Worm (Caenorhabditis elegans): ENCODE results near the gene H25K10.4.
A peak's percentile ranks its signal among the peaks of the same experiment; 100 is the strongest.

Gene H25K10.4

ce11 chrIV:16180898-16181482 is 44.9 kb upstream of the H25K10.4 start (continued):
- peak; percentile 81 for TF ChIP-seq nhr-11 (tag; optimal IDR thresholded peaks at IDR 0.05)
- TF ChIP-seq D1046.2 (GFP tag; IDR thresholded peaks at IDR 0.05), result no peak
- TF ChIP-seq lir-3 (tag; optimal IDR thresholded peaks at IDR 0.05), result no peak
- TF ChIP-seq daf-8 (GFP tag; IDR thresholded peaks at IDR 0.05), result no peak
- no peak for TF ChIP-seq lsy-2 (tag; optimal IDR thresholded peaks at IDR 0.05)
- TF ChIP-seq R02D3.7 (tag; optimal IDR thresholded peaks at IDR 0.05), result no peak
- no peak for TF ChIP-seq unc-130 (GFP tag; optimal IDR thresholded peaks at IDR 0.05)
- peak; percentile 69 for TF ChIP-seq hlh-30 (tag; optimal IDR thresholded peaks at IDR 0.05; ENCODE audit: insufficient read depth)
- TF ChIP-seq zfp-3 (GFP tag; conservative IDR thresholded peaks at IDR 0.05), result no peak
- no peak for TF ChIP-seq zip-2 (tag; optimal IDR thresholded peaks at IDR 0.05)
- TF ChIP-seq nhr-237 (tag; optimal IDR thresholded peaks at IDR 0.05), result no peak
- TF ChIP-seq sdz-12 (GFP tag; optimal IDR thresholded peaks at IDR 0.05), result no peak
- TF ChIP-seq saeg-2 (GFP tag; IDR thresholded peaks at IDR 0.05), result no peak
- TF ChIP-seq nhr-102 (tag; optimal IDR thresholded peaks at IDR 0.05), result peak; percentile 89
- peak; percentile 17 for TF ChIP-seq dpl-1 (GFP tag; optimal IDR thresholded peaks at IDR 0.05)
- TF ChIP-seq T26A8.4 (GFP tag; IDR thresholded peaks at IDR 0.05), result no peak
- no peak for TF ChIP-seq dmd-8 (GFP tag; IDR thresholded peaks at IDR 0.05)
- no peak for TF ChIP-seq ceh-32 (tag; optimal IDR thresholded peaks at IDR 0.05; ENCODE audit: poor library complexity)
- peak; percentile 94 for TF ChIP-seq nhr-48 (tag; optimal IDR thresholded peaks at IDR 0.05)
- peak; percentile 20 for TF ChIP-seq rbr-2 (tag; optimal IDR thresholded peaks at IDR 0.05)
- no peak for TF ChIP-seq hmg-1.1 (GFP tag; IDR thresholded peaks at IDR 0.05)
- no peak for TF ChIP-seq mdt-29 (GFP tag; IDR thresholded peaks at IDR 0.05)
- TF ChIP-seq nhr-76 (tag; optimal IDR thresholded peaks at IDR 0.05), result no peak
- TF ChIP-seq arid-1 (GFP tag; conservative IDR thresholded peaks at IDR 0.05), result no peak
- TF ChIP-seq nhr-77 (tag; optimal IDR thresholded peaks at IDR 0.05), result peak; percentile 87
- TF ChIP-seq nhr-28 (tag; optimal IDR thresholded peaks at IDR 0.05), result peak; percentile 96
- TF ChIP-seq nhr-41 (GFP tag; IDR thresholded peaks at IDR 0.05), result no peak
- TF ChIP-seq lin-1 (GFP tag; IDR thresholded peaks at IDR 0.05), result peak; percentile 86; the same call in 1 of the 2 replicates
- peak; percentile 39 for TF ChIP-seq T20F7.1 (GFP tag; optimal IDR thresholded peaks at IDR 0.05)
- TF ChIP-seq lim-7 (GFP tag; IDR thresholded peaks at IDR 0.05), result no peak
- no peak for TF ChIP-seq nhr-6 (tag; optimal IDR thresholded peaks at IDR 0.05)
- TF ChIP-seq madf-9 (GFP tag; conservative IDR thresholded peaks at IDR 0.05), result no peak
- TF ChIP-seq mes-2 (tag; optimal IDR thresholded peaks at IDR 0.05; ENCODE audit: poor library complexity, severe bottlenecking), result no peak
- peak; percentile 68 for TF ChIP-seq duxl-1 (tag; optimal IDR thresholded peaks at IDR 0.05; ENCODE audit: poor library complexity)
- peak; percentile 77 for TF ChIP-seq pqm-1 (tag; optimal IDR thresholded peaks at IDR 0.05)
- TF ChIP-seq spr-3 (GFP tag; optimal IDR thresholded peaks at IDR 0.05), result no peak
- peak in 1 of 2 experiments; percentile 73 for TF ChIP-seq unc-62 (GFP tag; optimal IDR thresholded peaks at IDR 0.05 in 1 of 2)
- TF ChIP-seq unc-62 (tag; optimal IDR thresholded peaks at IDR 0.05), result no peak
- TF ChIP-seq lin-39 (tag; optimal IDR thresholded peaks at IDR 0.05), result no peak

- TF ChIP-seq nhr-42 (GFP tag; IDR thresholded peaks at IDR 0.05) (no peak), nhr-10 (tag; optimal IDR thresholded peaks at IDR 0.05) (no peak), T20F7.1 (GFP tag; optimal IDR thresholded peaks at IDR 0.05) (no peak), ZK337.2 (GFP tag; IDR thresholded peaks at IDR 0.05) (no peak), hlh-30 (tag; optimal IDR thresholded peaks at IDR 0.05; ENCODE audit: insufficient read depth) (no peak), fkh-10 (GFP tag; optimal IDR thresholded peaks at IDR 0.05) (no peak), Y5F2A.4 (GFP tag; optimal IDR thresholded peaks at IDR 0.05) (no peak), nhr-48 (tag; optimal IDR thresholded peaks at IDR 0.05) (no peak), daf-16 (GFP tag; optimal IDR thresholded peaks at IDR 0.05) (no peak), daf-16 (tag; optimal IDR thresholded peaks at IDR 0.05) (no peak)
These were observed 41.3 kb upstream of the H25K10.4 start, which contains the start of gene Y105C5B.1413 for ce11 chrIV:16184521-16184920. TSS of gene Y105C5B.1413 (minus strand) at chrIV:16184621.
